Worm (Caenorhabditis elegans): ENCODE data around the gene dyf-7.

dyf-7 gene

ce11 chrX:9674799-9675198, 23.7 kb upstream of the dyf-7 start, which contains the start of gene C43C3.4:
Gene C43C3.4 (minus strand): TSS chrX:9674899.
- TF ChIP-seq ceh-48 (tag; optimal IDR thresholded peaks at IDR 0.05) (no peak), lim-6 (tag; optimal IDR thresholded peaks at IDR 0.05) (no peak), pag-3 (tag; optimal IDR thresholded peaks at IDR 0.05; ENCODE audit: borderline replicate concordance) (no peak), unc-3 (GFP tag; conservative IDR thresholded peaks at IDR 0.05) (no peak), unc-3 (tag; optimal IDR thresholded peaks at IDR 0.05) (no peak), dve-1 (tag; optimal IDR thresholded peaks at IDR 0.05) (no peak), ets-4 (tag; optimal IDR thresholded peaks at IDR 0.05) (no peak), dmd-4 (tag; optimal IDR thresholded peaks at IDR 0.05; ENCODE audit: borderline replicate concordance) (no peak), ceh-31 (tag; optimal IDR thresholded peaks at IDR 0.05) (no peak), pax-1 (tag; optimal IDR thresholded peaks at IDR 0.05) (no peak)

ce11 chrX:9676009-9676408, 22.4 kb upstream of the dyf-7 start:
- TF ChIP-seq K02D7.2 (tag; optimal IDR thresholded peaks at IDR 0.05): no peak
- no peak for TF ChIP-seq nhr-11 (tag; optimal IDR thresholded peaks at IDR 0.05)
- no peak for TF ChIP-seq sox-4 (tag; optimal IDR thresholded peaks at IDR 0.05)
- TF ChIP-seq hlh-30 (tag; optimal IDR thresholded peaks at IDR 0.05; ENCODE audit: insufficient read depth): no peak

- TF ChIP-seq elt-2 (tag; optimal IDR thresholded peaks at IDR 0.05) (peak; percentile 36), ceh-19 (GFP tag; optimal IDR thresholded peaks at IDR 0.05) (no peak)
These were observed 21.5 kb upstream of the dyf-7 start for ce11 chrX:9676788-9677454.

ce11 chrX:9677927-9678326, 20.5 kb upstream of the dyf-7 start:
- no peak for TF ChIP-seq pha-2 (tag; optimal IDR thresholded peaks at IDR 0.05)
- TF ChIP-seq ceh-45 (GFP tag; IDR thresholded peaks at IDR 0.05): no peak
- TF ChIP-seq ceh-24 (tag; optimal IDR thresholded peaks at IDR 0.05): no peak
- TF ChIP-seq ceh-9 (tag; optimal IDR thresholded peaks at IDR 0.05): no peak
- no peak for TF ChIP-seq dmd-4 (tag; optimal IDR thresholded peaks at IDR 0.05; ENCODE audit: borderline replicate concordance)
- TF ChIP-seq sdc-2 (tag; optimal IDR thresholded peaks at IDR 0.05): no peak
- no peak for TF ChIP-seq npax-4 (tag; optimal IDR thresholded peaks at IDR 0.05)
- no peak for TF ChIP-seq gmeb-2 (tag; optimal IDR thresholded peaks at IDR 0.05)

ce11 chrX:9679427-9679826, 19.0 kb upstream of the dyf-7 start:
- TF ChIP-seq pqm-1 (tag; optimal IDR thresholded peaks at IDR 0.05): peak; percentile 10
- TF ChIP-seq ttx-3 (tag; optimal IDR thresholded peaks at IDR 0.05): no peak

ce11 chrX:9680119-9680682, 18.3 kb upstream of the dyf-7 start, which contains the start of gene ifp-1:
Gene ifp-1 (minus strand): TSS chrX:9680169.
- TF ChIP-seq elt-2 (tag; optimal IDR thresholded peaks at IDR 0.05): peak; percentile 1
- no peak for TF ChIP-seq ztf-16 (tag; optimal IDR thresholded peaks at IDR 0.05)

- TF ChIP-seq elt-2 (tag; optimal IDR thresholded peaks at IDR 0.05): peak; percentile 44
- TF ChIP-seq ztf-16 (tag; optimal IDR thresholded peaks at IDR 0.05): no peak
- TF ChIP-seq ets-4 (tag; optimal IDR thresholded peaks at IDR 0.05): no peak
These were observed 11.2 kb upstream of the dyf-7 start for ce11 chrX:9687264-9687663.

- TF ChIP-seq ceh-48 (tag; optimal IDR thresholded peaks at IDR 0.05): no peak
- no peak for TF ChIP-seq ceh-22 (tag; optimal IDR thresholded peaks at IDR 0.05)
- no peak for TF ChIP-seq ztf-16 (tag; optimal IDR thresholded peaks at IDR 0.05)
- TF ChIP-seq K09A11.1 (tag; optimal IDR thresholded peaks at IDR 0.05; ENCODE audit: insufficient read depth): no peak
These were observed 8.0 kb upstream of the dyf-7 start, which contains the start of gene npr-18 for ce11 chrX:9690445-9690844. Gene npr-18 (plus strand): TSS chrX:9690745.
